Worm (Caenorhabditis elegans): Measurements from ENCODE around the gene nhr-118.

Gene nhr-118

DNA sequence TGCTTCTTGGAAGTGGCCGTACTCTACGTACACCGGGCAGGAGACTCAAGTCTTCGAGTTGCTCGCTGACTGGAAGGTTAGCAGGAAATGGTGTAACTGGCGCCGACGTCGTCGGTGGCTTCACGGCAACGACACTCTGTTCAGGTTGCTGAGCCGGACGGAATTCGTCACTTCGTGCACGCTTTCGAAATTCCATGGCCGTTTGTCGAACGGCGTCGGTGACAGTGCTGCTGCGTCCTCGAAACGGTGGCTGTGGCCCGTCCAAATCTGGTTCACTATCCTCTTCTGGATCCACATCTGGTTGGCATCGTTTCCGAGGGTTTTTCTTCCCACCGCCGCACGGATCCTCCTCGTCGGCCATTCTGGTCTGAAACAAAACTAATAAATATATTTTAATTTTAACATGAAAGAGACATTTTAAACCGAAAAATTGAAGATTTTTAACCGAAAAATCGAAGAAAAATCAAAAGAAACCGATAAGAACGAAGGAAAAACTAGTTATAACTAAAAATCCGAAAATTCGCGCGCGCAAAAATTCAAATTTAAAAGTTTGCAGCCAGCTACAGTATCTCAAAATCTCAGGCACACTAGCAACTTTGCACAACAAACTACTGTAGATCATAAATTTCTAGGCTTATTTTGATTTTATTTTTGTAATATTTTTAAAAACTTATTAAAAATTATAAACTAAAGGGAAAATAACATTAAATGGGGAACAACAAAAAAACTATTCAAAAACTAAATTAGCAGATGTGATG is 31.6 kb upstream of the nhr-118 start, which contains the start of gene F32D1.7:
Gene F32D1.7, minus strand, starts transcription at position 367 of the 758 bp plus-strand sequence.
- TF ChIP-seq nhr-28 (tag; optimal IDR thresholded peaks at IDR 0.05) (no peak), flh-1 (GFP tag; optimal IDR thresholded peaks at IDR 0.05) (no peak), ces-1 (GFP tag; optimal IDR thresholded peaks at IDR 0.05) (no peak), unc-120 (tag; optimal IDR thresholded peaks at IDR 0.05; ENCODE audit: poor library complexity, severe bottlenecking) (no peak), ceh-39 (tag; optimal IDR thresholded peaks at IDR 0.05) (no peak), cnd-1 (tag; optimal IDR thresholded peaks at IDR 0.05) (no peak)

DNA sequence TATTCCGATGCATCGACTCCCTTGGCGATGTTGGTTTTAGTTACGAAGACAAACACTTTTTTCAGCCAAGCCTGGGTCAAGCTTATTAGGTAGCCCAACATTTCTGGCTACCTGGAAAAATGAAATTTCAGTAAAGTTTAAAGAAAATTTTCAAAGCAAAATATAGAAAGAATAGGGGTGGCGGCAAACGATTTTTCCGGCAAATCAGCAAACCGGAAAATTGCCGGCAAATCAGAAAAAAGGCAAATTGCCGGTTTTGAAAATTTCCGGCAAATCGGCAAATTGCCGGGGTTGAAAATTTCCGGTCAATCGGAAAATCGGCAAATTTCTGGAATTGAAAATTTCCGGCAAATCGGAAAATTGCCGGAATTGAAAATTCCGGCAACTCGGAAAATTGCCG is 30.0 kb upstream of the nhr-118 start, which contains the start of gene F32D1.8:
Gene F32D1.8, minus strand, starts transcription at position 101 of the 400 bp plus-strand sequence.
- TF ChIP-seq nhr-12 (tag; optimal IDR thresholded peaks at IDR 0.05) (no peak), nhr-28 (tag; optimal IDR thresholded peaks at IDR 0.05) (no peak), zip-8 (tag; optimal IDR thresholded peaks at IDR 0.05) (no peak), hlh-1 (tag; optimal IDR thresholded peaks at IDR 0.05) (no peak), ceh-83 (GFP tag; optimal IDR thresholded peaks at IDR 0.05) (no peak), nhr-76 (tag; optimal IDR thresholded peaks at IDR 0.05) (no peak), flh-1 (GFP tag; optimal IDR thresholded peaks at IDR 0.05) (no peak), elt-3 (tag; optimal IDR thresholded peaks at IDR 0.05) (no peak), lin-13 (tag; optimal IDR thresholded peaks at IDR 0.05) (no peak), bed-3 (GFP tag; optimal IDR thresholded peaks at IDR 0.05) (no peak), elt-1 (tag; optimal IDR thresholded peaks at IDR 0.05; ENCODE audit: borderline replicate concordance, insufficient read depth) (no peak), ceh-39 (tag; optimal IDR thresholded peaks at IDR 0.05) (no peak), ceh-43 (GFP tag; optimal IDR thresholded peaks at IDR 0.05) (no peak), cnd-1 (tag; optimal IDR thresholded peaks at IDR 0.05) (no peak), blmp-1 (tag; optimal IDR thresholded peaks at IDR 0.05) (no peak), drap-1 (GFP tag; optimal IDR thresholded peaks at IDR 0.05) (no peak), tbx-8 (GFP tag; optimal IDR thresholded peaks at IDR 0.05) (no peak), sem-2 (GFP tag; optimal IDR thresholded peaks at IDR 0.05) (no peak)

DNA sequence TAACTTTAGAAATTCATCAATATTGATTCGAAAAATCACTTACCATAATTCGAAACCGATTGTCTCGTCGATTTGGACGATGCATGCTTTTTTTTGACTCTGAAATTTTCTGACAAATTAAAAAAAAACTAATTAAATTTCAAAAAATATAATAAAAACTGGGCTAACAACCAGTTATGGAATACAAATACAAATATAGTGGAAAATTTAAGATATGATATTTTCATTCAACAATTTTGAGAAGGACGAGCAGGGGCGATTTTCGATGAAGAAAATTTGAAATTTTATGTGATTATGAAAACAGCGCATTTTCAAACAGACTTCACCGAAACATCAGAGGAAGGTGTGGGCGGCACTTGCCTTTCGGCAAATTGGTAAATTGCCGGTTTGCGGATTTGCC is 25.3 kb upstream of the nhr-118 start, which contains the start of gene F13A2.1:
Gene F13A2.1, minus strand, starts transcription at position 101 of the 400 bp plus-strand sequence.
- no peak for TF ChIP-seq nhr-2 (tag; optimal IDR thresholded peaks at IDR 0.05)
- TF ChIP-seq lin-32 (GFP tag; optimal IDR thresholded peaks at IDR 0.05): no peak
- no peak for TF ChIP-seq bed-3 (GFP tag; optimal IDR thresholded peaks at IDR 0.05)

DNA sequence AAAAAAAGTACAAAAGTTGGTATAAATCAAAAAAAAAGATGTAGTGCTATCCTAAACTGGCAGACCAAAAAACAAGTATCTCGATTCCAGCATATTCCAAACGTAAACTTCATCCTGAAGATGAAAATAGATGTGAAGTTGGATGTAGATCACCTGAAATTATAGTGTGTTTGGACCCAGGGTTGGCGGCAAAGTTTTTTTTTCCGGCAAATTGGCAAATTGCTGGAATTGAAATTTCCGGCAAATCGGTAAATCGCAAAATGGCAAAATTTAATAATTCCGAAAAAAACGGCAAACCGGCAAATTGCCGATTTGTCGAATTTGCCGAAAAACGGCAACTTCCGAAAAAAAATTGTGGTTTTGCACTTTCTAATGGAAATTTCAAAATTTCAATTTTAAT is 23.1 kb upstream of the nhr-118 start, which contains the start of gene F13A2.2:
Gene F13A2.2, minus strand, starts transcription at position 101 of the 400 bp plus-strand sequence.
- TF ChIP-seq blmp-1 (tag; optimal IDR thresholded peaks at IDR 0.05) (no peak), sem-2 (GFP tag; optimal IDR thresholded peaks at IDR 0.05) (no peak), mep-1 (tag; optimal IDR thresholded peaks at IDR 0.05) (no peak), tbx-8 (GFP tag; optimal IDR thresholded peaks at IDR 0.05) (no peak), nhr-76 (tag; optimal IDR thresholded peaks at IDR 0.05) (no peak), hlh-1 (tag; optimal IDR thresholded peaks at IDR 0.05) (no peak), lin-13 (tag; optimal IDR thresholded peaks at IDR 0.05) (no peak)

DNA sequence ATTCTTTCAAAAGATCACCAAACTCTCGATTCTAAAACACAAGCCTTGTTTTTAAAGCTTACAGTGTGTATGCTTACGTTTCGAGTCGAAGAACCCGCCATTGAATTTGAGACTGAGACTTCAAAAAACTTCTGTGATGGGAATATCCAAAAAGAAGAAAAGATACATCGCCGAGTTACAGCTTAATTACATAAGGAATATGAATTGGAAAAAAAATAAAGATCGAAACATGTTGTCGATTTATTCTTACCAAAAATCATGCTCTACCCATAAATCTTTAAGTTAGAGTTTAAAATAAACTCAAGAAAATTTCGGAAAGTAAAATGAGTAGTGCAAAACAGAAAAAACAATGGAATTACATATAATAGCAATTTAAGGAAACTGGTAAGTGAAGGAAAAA is 21.4 kb upstream of the nhr-118 start, which contains the start of gene F13A2.10:
Gene F13A2.10, minus strand, starts transcription at position 101 of the 400 bp plus-strand sequence.
- no peak for TF ChIP-seq mls-2 (tag; optimal IDR thresholded peaks at IDR 0.05)
- TF ChIP-seq cnd-1 (tag; optimal IDR thresholded peaks at IDR 0.05): no peak
- TF ChIP-seq M03D4.4 (tag; optimal IDR thresholded peaks at IDR 0.05): no peak
- no peak for TF ChIP-seq flh-1 (GFP tag; optimal IDR thresholded peaks at IDR 0.05)
- no peak for TF ChIP-seq lsy-2 (tag; optimal IDR thresholded peaks at IDR 0.05)
- TF ChIP-seq unc-39 (tag; optimal IDR thresholded peaks at IDR 0.05): no peak
- TF ChIP-seq blmp-1 (tag; optimal IDR thresholded peaks at IDR 0.05): no peak
- no peak for TF ChIP-seq snpc-4 (tag; optimal IDR thresholded peaks at IDR 0.05)
- no peak for TF ChIP-seq sem-2 (GFP tag; optimal IDR thresholded peaks at IDR 0.05)
- TF ChIP-seq ztf-11 (tag; optimal IDR thresholded peaks at IDR 0.05): no peak
- TF ChIP-seq nhr-237 (tag; optimal IDR thresholded peaks at IDR 0.05): no peak
- no peak for TF ChIP-seq ceh-39 (tag; optimal IDR thresholded peaks at IDR 0.05)
- TF ChIP-seq hlh-1 (tag; optimal IDR thresholded peaks at IDR 0.05): no peak
- TF ChIP-seq tbx-8 (GFP tag; optimal IDR thresholded peaks at IDR 0.05): no peak

Measured in whole organism, mixed stage, embryonic.